Worm (Caenorhabditis elegans) whole organism, mixed stage, embryonic: ENCODE results near the gene srlf-36.

Experiments
- elt-3 ChIP-seq: fragments of 150-350 bp; optimal IDR thresholded peaks from 2 replicates; lab custom pipeline; 2014; ENCODE audit warnings: missing biosample characterization, missing genetic modification characterization
- pha-4 ChIP-seq: fragments of 150-350 bp; optimal IDR thresholded peaks from 2 replicates; lab custom pipeline; 2018; ENCODE audit warnings: missing biosample characterization, missing genetic modification reagents, missing genetic modification characterization

ce11 chrV:576918-577317 lies 32.7 kb downstream of the srlf-36 start:
- no peak for TF ChIP-seq elt-3
- no peak for TF ChIP-seq pha-4
